Fruit fly (Drosophila melanogaster): ENCODE results near the gene Nnf1b.
A peak's percentile ranks its signal among the peaks of the same experiment; 100 is the strongest.

Gene Nnf1b

dm6 chr2L:845341-846004 is 35.1 kb downstream of the Nnf1b start (continued):
- TF ChIP-seq Myb (GFP tag; optimal IDR thresholded peaks at IDR 0.05) (peak; percentile 76), pfk (GFP tag; optimal IDR thresholded peaks at IDR 0.05) (no peak), Spps (tag; optimal IDR thresholded peaks at IDR 0.05) (peak; percentile 6), CG9215 (GFP tag; IDR thresholded peaks at IDR 0.05) (peak; percentile 72), lilli (GFP tag; optimal IDR thresholded peaks at IDR 0.05) (peak; percentile 88), prd (optimal IDR thresholded peaks at IDR 0.05) (no peak), prd (GFP tag; IDR thresholded peaks at IDR 0.05) (peak; percentile 91), Blimp-1 (GFP tag; optimal IDR thresholded peaks at IDR 0.05) (peak; percentile 86), Hmr (GFP tag; optimal IDR thresholded peaks at IDR 0.05) (peak; percentile 89), CG17612 (GFP tag; IDR thresholded peaks at IDR 0.05) (peak; percentile 82), CG6813 (GFP tag; optimal IDR thresholded peaks at IDR 0.05) (peak; percentile 82), CG16813 (GFP tag; IDR thresholded peaks at IDR 0.05; ENCODE audit: partially characterized antibody) (no peak), cwo (GFP tag; optimal IDR thresholded peaks at IDR 0.05) (peak; percentile 83), CG11504 (tag; optimal IDR thresholded peaks at IDR 0.05) (peak; percentile 88), ham (GFP tag; IDR thresholded peaks at IDR 0.05) (peak; percentile 49; the same call in 1 of the 2 replicates), CG2889 (GFP tag; IDR thresholded peaks at IDR 0.05) (peak; percentile 84), CG11695 (GFP tag; IDR thresholded peaks at IDR 0.05) (peak; percentile 83), Neu2 (GFP tag; optimal IDR thresholded peaks at IDR 0.05; ENCODE audit: borderline replicate concordance) (no peak), CG15073 (GFP tag; optimal IDR thresholded peaks at IDR 0.05) (peak; percentile 8), CG4820 (GFP tag; optimal IDR thresholded peaks at IDR 0.05) (peak; percentile 82), CG15514 (GFP tag; optimal IDR thresholded peaks at IDR 0.05) (peak; percentile 77), Hr78 (GFP tag; optimal IDR thresholded peaks at IDR 0.05) (peak in 1 of 2 experiments; percentile 26), Dip3 (GFP tag; optimal IDR thresholded peaks at IDR 0.05) (peak; percentile 69), NFAT (GFP tag; IDR thresholded peaks at IDR 0.05) (peak; percentile 91), peb (GFP tag; IDR thresholded peaks at IDR 0.05) (peak; percentile 70), sug (tag; optimal IDR thresholded peaks at IDR 0.05) (peak; percentile 75), ATbp (GFP tag; optimal IDR thresholded peaks at IDR 0.05) (peak; percentile 87), CG10147 (GFP tag; optimal IDR thresholded peaks at IDR 0.05) (peak; percentile 83), GATAe (GFP tag; conservative IDR thresholded peaks at IDR 0.05) (0 out of 2 replicates have a peak, but pooled peaks have one; percentile 23), CG3065 (GFP tag; optimal IDR thresholded peaks at IDR 0.05) (peak; percentile 69), CG9437 (GFP tag; optimal IDR thresholded peaks at IDR 0.05) (peak; percentile 75), CG1529 (GFP tag; optimal IDR thresholded peaks at IDR 0.05) (peak; percentile 79), vvl (GFP tag; IDR thresholded peaks at IDR 0.05) (peak; percentile 95), NfI (GFP tag; optimal IDR thresholded peaks at IDR 0.05) (peak; percentile 92), mam (GFP tag; optimal IDR thresholded peaks at IDR 0.05) (peak; percentile 90), z (GFP tag; IDR thresholded peaks at IDR 0.05) (peak; percentile 71; the same call in 2 of the 3 replicates), H2.0 (GFP tag; IDR thresholded peaks at IDR 0.05) (peak; percentile 92), Dbx (GFP tag; IDR thresholded peaks at IDR 0.05) (peak; percentile 92), CG3847 (GFP tag; IDR thresholded peaks at IDR 0.05) (peak; percentile 83), Usf (GFP tag; optimal IDR thresholded peaks at IDR 0.05) (peak; percentile 33), C15 (GFP tag; IDR thresholded peaks at IDR 0.05) (peak; percentile 84), TFAM (GFP tag; optimal IDR thresholded peaks at IDR 0.05) (no peak), Taf1 (GFP tag; IDR thresholded peaks at IDR 0.05) (peak; percentile 76), abd-A (tag; optimal IDR thresholded peaks at IDR 0.05) (peak; percentile 54), slp2 (GFP tag; optimal IDR thresholded peaks at IDR 0.05) (peak; percentile 85), CG10267 (tag; optimal IDR thresholded peaks at IDR 0.05) (peak; percentile 68), CG15479 (GFP tag; optimal IDR thresholded peaks at IDR 0.05) (no peak), Doc2 (GFP tag; IDR thresholded peaks at IDR 0.05) (0 out of 2 replicates have a peak, but pooled peaks have one; percentile 40), sens (GFP tag) (peak; percentile 96), CG1024 (GFP tag; IDR thresholded peaks at IDR 0.05) (peak; percentile 78)

All from whole organism, embryonic.